Fruit fly (Drosophila melanogaster) whole organism, pupa: ENCODE results near the gene CAHbeta.

Experiments
- CG14655 ChIP-seq: fragments of 200-800 bp; sonication (Bioruptor generic); optimal IDR thresholded peaks from 3 replicates; lab custom pipeline; 2017; ENCODE audit warnings: mild to moderate bottlenecking, missing biosample characterization, missing genetic modification reagents, missing genetic modification characterization
- CG32121 ChIP-seq: fragments of 200-800 bp; sonication (Bioruptor generic); IDR thresholded peaks from 2 replicates; pipeline ENCODE4 v1.3.6; 2022; ENCODE audit warnings: missing biosample characterization, missing genetic modification characterization
- D1 ChIP-seq: fragments of 200-800 bp; sonication (Bioruptor generic); optimal IDR thresholded peaks from 2 replicates; lab custom pipeline; 2018; ENCODE audit warnings: missing biosample characterization, mild to moderate bottlenecking, missing genetic modification characterization, moderate library complexity

DNA sequence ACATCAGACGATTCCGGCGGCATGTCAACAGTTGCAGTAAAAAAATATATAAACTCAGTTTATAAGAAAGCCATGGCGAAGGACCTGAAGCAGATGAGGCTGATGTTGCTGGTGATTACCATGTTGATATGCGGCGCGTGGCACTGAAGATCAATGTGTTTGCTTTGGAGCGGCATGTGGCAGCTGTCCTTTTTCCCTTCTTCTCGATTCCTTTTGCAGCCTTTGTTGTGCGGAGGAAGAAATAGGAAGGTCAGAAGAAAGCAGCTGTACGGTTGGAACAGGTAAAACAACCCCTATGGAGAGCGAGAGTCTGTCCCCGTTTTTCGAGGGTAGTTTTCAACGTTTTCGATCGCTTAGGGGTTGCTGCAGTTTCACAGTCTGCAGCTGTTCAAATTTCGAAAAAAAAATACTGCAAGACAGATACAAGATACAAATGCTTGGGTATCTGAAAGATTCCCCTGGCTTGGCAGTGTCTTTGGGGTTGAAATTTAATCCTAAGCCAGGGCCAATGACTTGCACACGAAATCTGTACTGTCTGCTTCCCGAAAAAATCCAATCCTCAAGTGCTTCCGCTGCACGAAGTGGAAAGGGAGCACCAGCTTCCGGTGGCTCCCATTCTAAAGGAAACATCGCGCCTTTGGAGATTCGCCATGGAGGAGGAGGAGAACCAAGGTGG lies 44.3 kb downstream of the CAHbeta start:
- TF ChIP-seq CG32121 (GFP tag; lab: Robert Waterston, UW) (no peak), D1 (tag; lab: Kevin White, UChicago) (no peak), CG14655 (GFP tag; lab: Kevin White, UChicago) (no peak)
